Fruit fly (Drosophila melanogaster) whole organism, embryonic: Measurements from ENCODE around the gene Duox.

ENCODE experiments used
- Bdp1 ChIP-seq: fragments of 200-800 bp; sonication (Bioruptor generic); optimal IDR thresholded peaks from 3 replicates; lab custom pipeline; 2016; ENCODE audit warnings: missing biosample characterization, missing genetic modification characterization
- Bgb ChIP-seq: fragments of 200-800 bp; sonication (Bioruptor generic); IDR thresholded peaks from 2 replicates; pipeline ENCODE4 v1.3.6; 2022; ENCODE audit warnings: missing biosample characterization, missing genetic modification characterization; ENCODE audit not compliant: partially characterized antibody
- BtbVII ChIP-seq: fragments of 200-800 bp; sonication (Bioruptor generic); optimal IDR thresholded peaks from 3 replicates; lab custom pipeline; 2017; ENCODE audit warnings: missing biosample characterization, mild to moderate bottlenecking, missing genetic modification characterization
- CG10267 ChIP-seq: fragments of 200-800 bp; sonication (Bioruptor generic); optimal IDR thresholded peaks from 2 replicates; lab custom pipeline; 2018; ENCODE audit warnings: missing biosample characterization, mild to moderate bottlenecking, missing genetic modification characterization, moderate library complexity
- CG11695 ChIP-seq: fragments of 200-800 bp; sonication (Bioruptor generic); IDR thresholded peaks from 3 replicates; pipeline ENCODE4 v1.3.6; 2022; ENCODE audit warnings: missing biosample characterization, missing genetic modification characterization
- CG15601 ChIP-seq: fragments of 200-800 bp; sonication (Bioruptor generic); optimal IDR thresholded peaks from 3 replicates; lab custom pipeline; 2019; ENCODE audit warnings: missing biosample characterization, mild to moderate bottlenecking, missing genetic modification characterization, moderate library complexity
- CG1602 ChIP-seq: fragments of 200-800 bp; sonication (Bioruptor generic); optimal IDR thresholded peaks from 3 replicates; lab custom pipeline; 2016; ENCODE audit warnings: missing biosample characterization, missing genetic modification characterization
- CG16815 ChIP-seq: fragments of 200-800 bp; sonication (Bioruptor generic); optimal IDR thresholded peaks from 3 replicates; lab custom pipeline; 2017; ENCODE audit warnings: missing biosample characterization, mild to moderate bottlenecking, missing genetic modification characterization
- CG17568 ChIP-seq: fragments of 200-800 bp; sonication (Bioruptor generic); optimal IDR thresholded peaks from 2 replicates; lab custom pipeline; 2018; ENCODE audit warnings: missing biosample characterization, mild to moderate bottlenecking, missing genetic modification characterization, moderate library complexity
- CG17829 ChIP-seq: fragments of 200-800 bp; optimal IDR thresholded peaks from 2 replicates; lab custom pipeline; 2019; ENCODE audit warnings: missing biosample characterization, mild to moderate bottlenecking, missing genetic modification characterization, moderate library complexity
- CG2678 ChIP-seq: fragments of 200-800 bp; sonication (Bioruptor generic); optimal IDR thresholded peaks from 3 replicates; lab custom pipeline; 2019; ENCODE audit warnings: missing biosample characterization, mild to moderate bottlenecking, missing genetic modification characterization, moderate library complexity
- CG32772 ChIP-seq: fragments of 200-800 bp; sonication (Bioruptor generic); IDR thresholded peaks from 2 replicates; pipeline ENCODE4 v1.3.6; 2022; ENCODE audit warnings: missing biosample characterization, missing genetic modification characterization
- CG33213 ChIP-seq: fragments of 200-800 bp; sonication (Bioruptor generic); optimal IDR thresholded peaks from 3 replicates; lab custom pipeline; 2016; ENCODE audit warnings: missing biosample characterization, missing genetic modification characterization
- CG33557 ChIP-seq: fragments of 200-800 bp; sonication (Bioruptor generic); optimal IDR thresholded peaks from 2 replicates; lab custom pipeline; 2019; ENCODE audit warnings: missing biosample characterization, mild to moderate bottlenecking, missing genetic modification characterization, moderate library complexity
- CG34224 ChIP-seq: fragments of 200-800 bp; sonication (Bioruptor generic); IDR thresholded peaks from 3 replicates; pipeline ENCODE4 v1.3.6; 2022; ENCODE audit warnings: missing biosample characterization, missing genetic modification characterization; ENCODE audit not compliant: partially characterized antibody
- CG43689 ChIP-seq: fragments of 200-800 bp; sonication (Bioruptor generic); IDR thresholded peaks from 2 replicates; pipeline ENCODE4 v1.3.6; 2022; ENCODE audit warnings: missing biosample characterization, missing genetic modification characterization
- CG4617 ChIP-seq: fragments of 200-800 bp; sonication (Bioruptor generic); optimal IDR thresholded peaks from 3 replicates; lab custom pipeline; 2016; ENCODE audit warnings: missing biosample characterization, missing genetic modification characterization, borderline replicate concordance
- CG5180 ChIP-seq: fragments of 200-800 bp; sonication (Bioruptor generic); optimal IDR thresholded peaks from 3 replicates; lab custom pipeline; 2017; ENCODE audit warnings: missing biosample characterization, missing genetic modification characterization, mild to moderate bottlenecking, moderate library complexity, missing genetic modification reagents
- CG7786 ChIP-seq: fragments of 200-800 bp; sonication (Bioruptor generic); optimal IDR thresholded peaks from 2 replicates; lab custom pipeline; 2016; ENCODE audit warnings: missing biosample characterization, missing genetic modification characterization
- CG8359 ChIP-seq: fragments of 200-800 bp; sonication (Bioruptor generic); optimal IDR thresholded peaks from 2 replicates; lab custom pipeline; 2017; ENCODE audit warnings: missing biosample characterization, mild to moderate bottlenecking, missing genetic modification characterization, borderline replicate concordance
- CG9437 ChIP-seq: fragments of 200-800 bp; sonication (Bioruptor generic); optimal IDR thresholded peaks from 2 replicates; lab custom pipeline; 2018; ENCODE audit warnings: missing biosample characterization, mild to moderate bottlenecking, missing genetic modification characterization
- CG9876 ChIP-seq: fragments of 200-800 bp; sonication (Bioruptor generic); optimal IDR thresholded peaks from 2 replicates; lab custom pipeline; 2016; ENCODE audit warnings: missing biosample characterization, missing genetic modification characterization
- HLH3B ChIP-seq: fragments of 200-800 bp; sonication (Bioruptor generic); IDR thresholded peaks from 2 replicates; pipeline ENCODE4 v1.3.6; 2022; ENCODE audit warnings: missing biosample characterization, missing genetic modification characterization
- HLH4C ChIP-seq: fragments of 200-800 bp; sonication (Bioruptor generic); IDR thresholded peaks from 3 replicates; pipeline ENCODE4 v1.3.6; 2022; ENCODE audit warnings: missing biosample characterization, missing genetic modification characterization; ENCODE audit not compliant: partially characterized antibody
- Hr39 ChIP-seq: fragments of >200 bp; optimal IDR thresholded peaks from 2 replicates; lab custom pipeline; 2017
- Jarid2 ChIP-seq: fragments of 200-800 bp; sonication (Bioruptor generic); optimal IDR thresholded peaks from 3 replicates; lab custom pipeline; 2017; ENCODE audit warnings: mild to moderate bottlenecking, missing biosample characterization, missing genetic modification reagents, missing genetic modification characterization
- Mes4 ChIP-seq: fragments of 200-800 bp; sonication (Bioruptor generic); optimal IDR thresholded peaks from 2 replicates; lab custom pipeline; 2016; ENCODE audit warnings: missing biosample characterization, missing genetic modification characterization
- Mrtf ChIP-seq: fragments of 200-800 bp; sonication (Bioruptor generic); IDR thresholded peaks from 3 replicates; pipeline ENCODE4 v1.3.6; 2022; ENCODE audit warnings: missing biosample characterization, missing genetic modification characterization
- Nf-YB ChIP-seq: fragments of 200-800 bp; sonication (Bioruptor generic); optimal IDR thresholded peaks from 3 replicates; lab custom pipeline; 2019; ENCODE audit warnings: missing biosample characterization, mild to moderate bottlenecking, missing genetic modification characterization, moderate library complexity
- Trl ChIP-seq, 3 experiments: fragments of >200 bp in 2 of 3; fragments of 200-800 bp in 1 of 3; sonication (Bioruptor generic) in 1 of 3; optimal IDR thresholded peaks; 2 replicates in 1 of 3; 3 replicates in 2 of 3; lab custom pipeline; 2016 to 2017; ENCODE audit warnings: missing biosample characterization in 1 of 3, missing genetic modification characterization in 1 of 3
- Xbp1 ChIP-seq: fragments of 200-800 bp; sonication (Bioruptor generic); optimal IDR thresholded peaks from 3 replicates; lab custom pipeline; 2016; ENCODE audit warnings: missing biosample characterization, mild to moderate bottlenecking, missing genetic modification characterization
- al ChIP-seq: fragments of 200-800 bp; sonication (Bioruptor generic); IDR thresholded peaks from 2 replicates; pipeline ENCODE4 v1.3.6; 2022; ENCODE audit warnings: missing biosample characterization, missing genetic modification characterization
- ara ChIP-seq: fragments of 200-800 bp; sonication (Bioruptor generic); IDR thresholded peaks from 2 replicates; pipeline ENCODE4 v1.3.6; 2022; ENCODE audit warnings: missing biosample characterization, missing genetic modification characterization
- cad ChIP-seq: fragments of >200 bp; optimal IDR thresholded peaks from 2 replicates; lab custom pipeline; 2017; ENCODE audit warnings: missing biosample characterization, missing genetic modification characterization
- dan ChIP-seq: fragments of 200-800 bp; sonication (Bioruptor generic); IDR thresholded peaks from 2 replicates; pipeline ENCODE4 v1.3.6; 2022; ENCODE audit warnings: missing biosample characterization, missing genetic modification characterization
- ewg ChIP-seq: fragments of 200-800 bp; sonication (Bioruptor generic); optimal IDR thresholded peaks from 3 replicates; lab custom pipeline; 2017; ENCODE audit warnings: mild to moderate bottlenecking, missing biosample characterization, missing genetic modification reagents, missing genetic modification characterization
- fd96Cb ChIP-seq: fragments of 200-800 bp; sonication (Bioruptor generic); optimal IDR thresholded peaks from 2 replicates; lab custom pipeline; 2018; ENCODE audit warnings: missing biosample characterization, mild to moderate bottlenecking, missing genetic modification characterization, moderate library complexity
- ftz-f1 ChIP-seq: fragments of 200-800 bp; sonication (Bioruptor generic); optimal IDR thresholded peaks from 2 replicates; lab custom pipeline; 2016; ENCODE audit warnings: missing biosample characterization, missing genetic modification characterization
- gro ChIP-seq: fragments of 200-800 bp; sonication (Bioruptor generic); optimal IDR thresholded peaks from 2 replicates; lab custom pipeline; 2016; ENCODE audit warnings: missing biosample characterization, missing genetic modification characterization
- maf-S ChIP-seq: fragments of 200-800 bp; sonication (Bioruptor generic); optimal IDR thresholded peaks from 2 replicates; lab custom pipeline; 2016; ENCODE audit warnings: missing biosample characterization, missing genetic modification characterization
- mld ChIP-seq: fragments of 200-800 bp; sonication (Bioruptor generic); IDR thresholded peaks from 3 replicates; pipeline ENCODE4 v1.3.6; 2022; ENCODE audit warnings: missing biosample characterization, missing genetic modification characterization; ENCODE audit not compliant: partially characterized antibody
- p53 ChIP-seq: fragments of 200-800 bp; sonication (Bioruptor generic); optimal IDR thresholded peaks from 2 replicates; lab custom pipeline; 2016; ENCODE audit warnings: missing biosample characterization, missing genetic modification characterization
- pzg ChIP-seq: fragments of 200-800 bp; sonication (Bioruptor generic); optimal IDR thresholded peaks from 3 replicates; lab custom pipeline; 2018; ENCODE audit warnings: missing biosample characterization, mild to moderate bottlenecking, missing genetic modification characterization, moderate library complexity
- repo ChIP-seq: fragments of 200-800 bp; sonication (Bioruptor generic); optimal IDR thresholded peaks from 2 replicates; lab custom pipeline; 2016; ENCODE audit warnings: missing biosample characterization, missing genetic modification characterization
- shn ChIP-seq: fragments of 200-800 bp; sonication (Bioruptor generic); optimal IDR thresholded peaks from 3 replicates; lab custom pipeline; 2016; ENCODE audit warnings: missing biosample characterization, missing genetic modification characterization
- sqz ChIP-seq: fragments of 200-800 bp; sonication (Bioruptor generic); optimal IDR thresholded peaks from 3 replicates; lab custom pipeline; 2018; ENCODE audit warnings: missing biosample characterization, mild to moderate bottlenecking, missing genetic modification characterization
- stwl ChIP-seq: fragments of 200-800 bp; sonication (Bioruptor generic); optimal IDR thresholded peaks from 3 replicates; lab custom pipeline; 2018; ENCODE audit warnings: missing biosample characterization, mild to moderate bottlenecking, missing genetic modification characterization, moderate library complexity
- unpg ChIP-seq: fragments of 200-800 bp; sonication (Bioruptor generic); optimal IDR thresholded peaks from 3 replicates; lab custom pipeline; 2018; ENCODE audit warnings: missing biosample characterization, mild to moderate bottlenecking, missing genetic modification characterization, moderate library complexity
- zen2 ChIP-seq: fragments of 200-800 bp; sonication (Bioruptor generic); IDR thresholded peaks from 3 replicates; pipeline ENCODE4 v1.3.6; 2022; ENCODE audit warnings: missing biosample characterization, missing genetic modification characterization; ENCODE audit not compliant: partially characterized antibody

Duox gene

dm6 chr2L:2829637-2830340 lies at the start of gene Duox (continued):
- TF ChIP-seq CG4617 (no peak), p53 (GFP tag; lab: Kevin White, UChicago) (no peak), Nf-YB (GFP tag; lab: Kevin White, UChicago) (no peak), Bdp1 (GFP tag; lab: Kevin White, UChicago) (no peak), HLH3B (GFP tag; lab: Robert Waterston, UW) (no peak), CG43689 (GFP tag; lab: Robert Waterston, UW) (no peak), Xbp1 (GFP tag; lab: Kevin White, UChicago) (no peak), Mrtf (GFP tag; lab: Robert Waterston, UW) (no peak), cad (GFP tag; lab: Kevin White, UChicago) (no peak), al (GFP tag; lab: Robert Waterston, UW) (no peak), ewg (no peak), CG5180 (GFP tag; lab: Kevin White, UChicago) (peak; percentile 90), Jarid2 (GFP tag; lab: Kevin White, UChicago) (peak; percentile 87), CG15601 (no peak), mld (GFP tag; lab: Robert Waterston, UW) (no peak), stwl (tag; lab: Kevin White, UChicago) (no peak), CG1602 (GFP tag; lab: Kevin White, UChicago) (no peak), zen2 (peak; percentile 35; the same call in 2 of the 3 replicates), unpg (GFP tag; lab: Kevin White, UChicago) (no peak), shn (GFP tag; lab: Kevin White, UChicago) (no peak), sqz (GFP tag; lab: Kevin White, UChicago) (no peak), CG7786 (GFP tag; lab: Kevin White, UChicago) (no peak), CG32772 (GFP tag; lab: Robert Waterston, UW) (no peak), CG8359 (GFP tag; lab: Kevin White, UChicago) (no peak), CG16815 (GFP tag; lab: Kevin White, UChicago) (no peak), CG9876 (no peak), CG11695 (GFP tag; lab: Robert Waterston, UW) (no peak), gro (GFP tag; lab: Kevin White, UChicago) (no peak), CG2678 (tag; lab: Kevin White, UChicago) (no peak), ftz-f1 (GFP tag; lab: Kevin White, UChicago) (no peak), Mes4 (no peak), CG9437 (GFP tag; lab: Kevin White, UChicago) (no peak), ara (GFP tag; lab: Robert Waterston, UW) (no peak), fd96Cb (tag; lab: Kevin White, UChicago) (no peak), BtbVII (GFP tag; lab: Kevin White, UChicago) (no peak), CG33213 (GFP tag; lab: Kevin White, UChicago) (no peak), CG33557 (GFP tag; lab: Kevin White, UChicago) (no peak), CG17829 (no peak), Hr39 (lab: Kevin White, UChicago) (no peak), maf-S (GFP tag; lab: Kevin White, UChicago) (no peak), dan (no peak), repo (GFP tag; lab: Kevin White, UChicago) (no peak), CG10267 (no peak), Trl (optimal IDR thresholded peaks at IDR 0.05; lab: Kevin White, UChicago) (peak; percentile 10 to 42), Trl (GFP tag; optimal IDR thresholded peaks at IDR 0.05; lab: Kevin White, UChicago) (no peak), HLH4C (no peak), pzg (GFP tag; lab: Kevin White, UChicago) (no peak), CG17568 (GFP tag; lab: Kevin White, UChicago) (no peak), Bgb (peak; percentile 21; the same call in 1 of the 2 replicates), CG34224 (GFP tag; lab: Robert Waterston, UW) (0 out of 3 replicates have a peak, but pooled peaks have one; percentile 15)
